Worm (Caenorhabditis elegans) whole organism, L4 larva: ENCODE data around the gene F18A11.5.

Experiments used
- R02D3.7 ChIP-seq: fragments of 150-350 bp; sonication (generic microtip); optimal IDR thresholded peaks from 3 replicates; lab custom pipeline; 2014; ENCODE audit warnings: missing biosample characterization, missing genetic modification characterization
- aha-1 ChIP-seq: fragments of 150-350 bp; peaks from one replicate; lab custom pipeline; 2014; ENCODE audit warnings: missing biosample characterization, missing genetic modification characterization
- ama-1 ChIP-seq: fragments of 150-350 bp; optimal IDR thresholded peaks from 2 replicates; lab custom pipeline; 2014; ENCODE audit warnings: inconsistent platforms, mixed read lengths
- daf-12 ChIP-seq: fragments of 150-350 bp; optimal IDR thresholded peaks from 2 replicates; lab custom pipeline; 2014; ENCODE audit warnings: missing biosample characterization, missing genetic modification reagents, missing genetic modification characterization
- mdl-1 ChIP-seq, 2 experiments: fragments of 150-350 bp in 1 of 2; sonication (generic microtip) in 1 of 2; optimal IDR thresholded peaks; 2 replicates each; lab custom pipeline; 2014 to 2017; ENCODE audit warnings: missing biosample characterization in 2 of 2, missing genetic modification characterization in 2 of 2
- mep-1 ChIP-seq: fragments of 150-350 bp; sonication (generic microtip); optimal IDR thresholded peaks from 3 replicates; lab custom pipeline; 2014; ENCODE audit warnings: missing biosample characterization, missing genetic modification characterization
- nhr-237 ChIP-seq: sonication (generic microtip); optimal IDR thresholded peaks from 2 replicates; lab custom pipeline; 2017; ENCODE audit warnings: missing biosample characterization, missing genetic modification characterization
- nhr-25 ChIP-seq: sonication (generic microtip); optimal IDR thresholded peaks from 2 replicates; lab custom pipeline; 2017; ENCODE audit warnings: missing genetic modification characterization, mild to moderate bottlenecking, missing compliant biosample characterization, antibody characterized with exemption, moderate library complexity, borderline replicate concordance; ENCODE audit not compliant: insufficient read depth
- ztf-11 ChIP-seq: fragments of 150-350 bp; optimal IDR thresholded peaks from 2 replicates; lab custom pipeline; 2014; ENCODE audit warnings: missing biosample characterization, missing genetic modification characterization

- TF ChIP-seq aha-1 (peak; percentile 88), mdl-1 (tag; optimal IDR thresholded peaks at IDR 0.05; lab: Kevin White, UChicago) (no peak), R02D3.7 (tag; lab: Kevin White, UChicago) (no peak), nhr-237 (tag; lab: Kevin White, UChicago) (no peak), nhr-25 (tag; lab: Kevin White, UChicago) (no peak), mep-1 (tag; lab: Kevin White, UChicago) (no peak), daf-12 (tag; lab: Kevin White, UChicago) (no peak), ztf-11 (tag; lab: Kevin White, UChicago) (no peak), ama-1 (lab: Kevin White, UChicago) (no peak)
Observed at ce11 chrII:13004160-13004871, 9.8 kb downstream of the F18A11.5 start.
